Worm (Caenorhabditis elegans): ENCODE results near the gene C46C2.3.

ce11 chrIV:9268916-9269315, 44.0 kb downstream of the C46C2.3 start:
- TF ChIP-seq ZK546.5 (tag; optimal IDR thresholded peaks at IDR 0.05) (no peak), nhr-11 (tag; optimal IDR thresholded peaks at IDR 0.05) (no peak), nhr-237 (tag; optimal IDR thresholded peaks at IDR 0.05) (no peak), ama-1 (optimal IDR thresholded peaks at IDR 0.05) (no peak), nhr-25 (tag; optimal IDR thresholded peaks at IDR 0.05) (no peak), F13H6.1 (tag; optimal IDR thresholded peaks at IDR 0.05) (no peak), skn-1 (tag; optimal IDR thresholded peaks at IDR 0.05) (no peak), mdl-1 (tag; optimal IDR thresholded peaks at IDR 0.05) (no peak), R02D3.7 (tag; optimal IDR thresholded peaks at IDR 0.05) (no peak), unc-62 (GFP tag; optimal IDR thresholded peaks at IDR 0.05) (no peak), elt-3 (tag; optimal IDR thresholded peaks at IDR 0.05) (no peak), zag-1 (tag; optimal IDR thresholded peaks at IDR 0.05) (no peak), lsy-2 (tag; optimal IDR thresholded peaks at IDR 0.05) (no peak), nhr-12 (tag; optimal IDR thresholded peaks at IDR 0.05) (no peak)
